Worm (Caenorhabditis elegans): ENCODE measurements around the gene glo-3.

ce11 chrX:10569185-10569584 is 35.7 kb downstream of the glo-3 start, which contains the start of gene bet-2:
- no peak for TF ChIP-seq fkh-3 (tag; optimal IDR thresholded peaks at IDR 0.05)
- TF ChIP-seq hlh-26 (GFP tag; conservative IDR thresholded peaks at IDR 0.05): no peak
- no peak for TF ChIP-seq ztf-3 (GFP tag; optimal IDR thresholded peaks at IDR 0.05)
- TF ChIP-seq lir-1 (GFP tag; conservative IDR thresholded peaks at IDR 0.05): no peak
- no peak for TF ChIP-seq F23B12.7 (tag; optimal IDR thresholded peaks at IDR 0.05; ENCODE audit: insufficient read depth)
- TF ChIP-seq him-1 (tag; optimal IDR thresholded peaks at IDR 0.05): no peak
- TF ChIP-seq snpc-1.1 (tag; optimal IDR thresholded peaks at IDR 0.05; ENCODE audit: insufficient read depth): no peak
